Worm (Caenorhabditis elegans): ENCODE data around the gene abu-1.

- TF ChIP-seq nhr-11 (tag; optimal IDR thresholded peaks at IDR 0.05) (no peak), unc-39 (tag; optimal IDR thresholded peaks at IDR 0.05) (no peak), nhr-237 (tag; optimal IDR thresholded peaks at IDR 0.05) (no peak), snpc-4 (tag; optimal IDR thresholded peaks at IDR 0.05) (no peak), crh-2 (tag; optimal IDR thresholded peaks at IDR 0.05) (no peak), unc-62 (GFP tag; optimal IDR thresholded peaks at IDR 0.05) (no peak), mab-5 (tag; optimal IDR thresholded peaks at IDR 0.05) (no peak), aly-2 (tag; optimal IDR thresholded peaks at IDR 0.05) (no peak), ztf-11 (tag; optimal IDR thresholded peaks at IDR 0.05) (no peak), lsy-2 (tag; optimal IDR thresholded peaks at IDR 0.05) (no peak), ztf-4 (tag; optimal IDR thresholded peaks at IDR 0.05) (no peak), egl-27 (tag; optimal IDR thresholded peaks at IDR 0.05) (no peak), alr-1 (tag; optimal IDR thresholded peaks at IDR 0.05) (no peak), elt-1 (tag; optimal IDR thresholded peaks at IDR 0.05) (no peak)
Observed at ce11 chrV:10395173-10395766, 13.6 kb upstream of the abu-1 start, which contains the start of the genes col-151 and ugt-1.
